Comparison of ENCODE assay signal across 5 fruit fly cellular contexts in the genomic region with DNA sequence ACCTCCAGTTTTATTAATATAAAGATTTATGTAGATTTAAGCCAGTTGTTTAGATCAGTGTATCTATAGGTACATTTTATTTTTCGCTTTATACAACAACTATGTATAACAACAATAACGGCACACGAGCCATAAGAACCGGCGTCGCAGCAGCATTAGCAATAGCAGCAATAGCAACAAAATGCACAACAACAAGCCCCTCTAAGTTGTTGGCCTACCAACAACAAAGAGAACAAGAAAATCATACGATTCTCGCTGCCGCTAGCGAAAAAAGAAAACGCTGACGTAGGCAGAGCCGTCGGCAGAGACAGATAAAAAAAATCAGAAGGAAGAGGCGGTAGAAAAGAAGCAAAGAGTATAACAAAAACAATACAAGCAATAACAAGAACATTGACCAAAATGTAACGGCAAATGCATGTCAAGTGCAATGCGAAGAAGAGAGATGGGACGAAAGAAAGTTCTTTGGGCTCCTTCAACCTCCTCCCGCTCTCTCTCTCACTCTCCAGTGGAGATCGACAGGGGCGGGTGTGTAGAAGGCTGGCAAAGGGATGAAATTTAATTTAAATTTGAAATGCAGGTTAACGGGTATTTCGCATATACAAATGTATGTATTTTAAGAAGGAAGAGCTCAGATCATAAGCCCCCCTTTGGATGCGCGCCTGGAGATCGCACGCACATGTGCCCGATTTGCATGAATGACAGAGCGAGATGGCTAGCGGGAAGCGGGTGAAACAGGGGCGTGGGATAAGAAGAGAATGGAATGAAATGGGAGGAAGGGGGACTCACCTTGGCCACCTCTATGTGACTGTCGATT.
TF ChIP-seq lines count a peak whose summit lies in the region.

No protein-coding gene starts in this region.

TF ChIP-seq in whole organism, adult, 20 proteins besides CTCF, POLR2A, EP300 and RAD21 (continued from another document):
- TF ChIP-seq tj (GFP tag; optimal IDR thresholded peaks at IDR 0.05; lab: Kevin White, UChicago) (peak; percentile 99), Clk (GFP tag; optimal IDR thresholded peaks at IDR 0.05; lab: Kevin White, UChicago) (peak; percentile 76), CG7101 (tag; optimal IDR thresholded peaks at IDR 0.05; lab: Kevin White, UChicago) (peak; percentile 97), ovo (GFP tag; optimal IDR thresholded peaks at IDR 0.05; lab: Kevin White, UChicago) (peak; percentile 89), CG14711 (tag; optimal IDR thresholded peaks at IDR 0.05; lab: Kevin White, UChicago) (peak; percentile 94)

TF ChIP-seq in whole organism, embryonic, 481 proteins besides CTCF, POLR2A, EP300 and RAD21 (continued from another document and continues in another):
- peak; percentile 98 for TF ChIP-seq CG12391 (tag; optimal IDR thresholded peaks at IDR 0.05; lab: Kevin White, UChicago)
- peak; percentile 98 for TF ChIP-seq Bteb2 (GFP tag; optimal IDR thresholded peaks at IDR 0.05; lab: Kevin White, UChicago)
- TF ChIP-seq Blimp-1 (GFP tag; optimal IDR thresholded peaks at IDR 0.05; lab: Kevin White, UChicago), result peak; percentile 98
- no peak for TF ChIP-seq Dll (GFP tag; IDR thresholded peaks at IDR 0.05; lab: Robert Waterston, UW; ENCODE audit: partially characterized antibody)
- peak; percentile 98 for TF ChIP-seq CG3726 (GFP tag; IDR thresholded peaks at IDR 0.05; lab: Robert Waterston, UW)
- TF ChIP-seq Fer3 (tag; optimal IDR thresholded peaks at IDR 0.05; lab: Kevin White, UChicago), result peak; percentile 97
- TF ChIP-seq CG10543 (GFP tag; optimal IDR thresholded peaks at IDR 0.05; lab: Kevin White, UChicago), result peak; percentile 64
- TF ChIP-seq CG17802 (tag; optimal IDR thresholded peaks at IDR 0.05; lab: Kevin White, UChicago), result peak; percentile 92
- TF ChIP-seq CG18599 (GFP tag; optimal IDR thresholded peaks at IDR 0.05; lab: Kevin White, UChicago), result peak; percentile 98
- peak; percentile 76 for TF ChIP-seq Sry-δ (GFP tag; optimal IDR thresholded peaks at IDR 0.05; lab: Kevin White, UChicago)
- peak; percentile 77 for TF ChIP-seq CG7928 (GFP tag; optimal IDR thresholded peaks at IDR 0.05; lab: Kevin White, UChicago)
- TF ChIP-seq CG9609 (GFP tag; optimal IDR thresholded peaks at IDR 0.05; lab: Kevin White, UChicago), result peak; percentile 98
- peak; percentile 96 for TF ChIP-seq MBD-R2 (GFP tag; IDR thresholded peaks at IDR 0.05; lab: Robert Waterston, UW)
- peak; percentile 95 for TF ChIP-seq tap (tag; optimal IDR thresholded peaks at IDR 0.05; lab: Kevin White, UChicago)
- TF ChIP-seq CG7372 (GFP tag; IDR thresholded peaks at IDR 0.05; lab: Robert Waterston, UW), result peak; percentile 97
- TF ChIP-seq CG17361 (GFP tag; IDR thresholded peaks at IDR 0.05; lab: Robert Waterston, UW), result peak; percentile 98
- TF ChIP-seq CG2129 (GFP tag; IDR thresholded peaks at IDR 0.05; lab: Robert Waterston, UW; ENCODE audit: partially characterized antibody), result no peak
- peak; percentile 74 for TF ChIP-seq Deaf1 (tag; optimal IDR thresholded peaks at IDR 0.05; lab: Kevin White, UChicago)
- TF ChIP-seq gfzf (GFP tag; optimal IDR thresholded peaks at IDR 0.05; lab: Kevin White, UChicago), result peak; percentile 33
- peak; percentile 98 for TF ChIP-seq CG14441 (GFP tag; IDR thresholded peaks at IDR 0.05; lab: Robert Waterston, UW)
- peak; percentile 98 for TF ChIP-seq Camta (GFP tag; optimal IDR thresholded peaks at IDR 0.05; lab: Kevin White, UChicago)
- peak; percentile 99 for TF ChIP-seq nmo (GFP tag; optimal IDR thresholded peaks at IDR 0.05; lab: Kevin White, UChicago)
- peak; percentile 92 for TF ChIP-seq Oaz (GFP tag; IDR thresholded peaks at IDR 0.05; lab: Robert Waterston, UW)
- peak; percentile 96 for TF ChIP-seq CG1024 (GFP tag; IDR thresholded peaks at IDR 0.05; lab: Robert Waterston, UW)
- TF ChIP-seq slou (GFP tag; optimal IDR thresholded peaks at IDR 0.05; lab: Kevin White, UChicago), result peak; percentile 93
- peak; percentile 99 for TF ChIP-seq Hr3 (GFP tag; optimal IDR thresholded peaks at IDR 0.05; lab: Kevin White, UChicago)
- TF ChIP-seq PHDP (tag; optimal IDR thresholded peaks at IDR 0.05; lab: Kevin White, UChicago), result peak; percentile 97
- peak; percentile 98 for TF ChIP-seq dimm (GFP tag; IDR thresholded peaks at IDR 0.05; lab: Robert Waterston, UW)
- peak; percentile 89 for TF ChIP-seq sd (tag; optimal IDR thresholded peaks at IDR 0.05; lab: Kevin White, UChicago)

TF ChIP-seq in whole organism, prepupa, 60 proteins besides CTCF, POLR2A, EP300 and RAD21 (continued from another document and continues in another):
- TF ChIP-seq ss (GFP tag; optimal IDR thresholded peaks at IDR 0.05; lab: Kevin White, UChicago) (peak; percentile 98), cyc (GFP tag; optimal IDR thresholded peaks at IDR 0.05; lab: Kevin White, UChicago) (peak; percentile 100), CG6163 (GFP tag; IDR thresholded peaks at IDR 0.05; lab: Robert Waterston, UW) (peak; percentile 99), Hr39 (GFP tag; optimal IDR thresholded peaks at IDR 0.05; lab: Kevin White, UChicago) (peak; percentile 100), CG11902 (GFP tag; optimal IDR thresholded peaks at IDR 0.05; lab: Kevin White, UChicago) (peak; percentile 99), Smox (GFP tag; optimal IDR thresholded peaks at IDR 0.05; lab: Kevin White, UChicago) (peak; percentile 99), net (GFP tag; optimal IDR thresholded peaks at IDR 0.05; lab: Kevin White, UChicago) (peak; percentile 99), Gug (GFP tag; IDR thresholded peaks at IDR 0.05; lab: Robert Waterston, UW) (peak; percentile 98), CG11294 (GFP tag; IDR thresholded peaks at IDR 0.05; lab: Robert Waterston, UW) (peak; percentile 97), CG9139 (GFP tag; optimal IDR thresholded peaks at IDR 0.05; lab: Kevin White, UChicago) (peak; percentile 98), topi (GFP tag; optimal IDR thresholded peaks at IDR 0.05; lab: Kevin White, UChicago) (peak; percentile 100), Hr4 (GFP tag; optimal IDR thresholded peaks at IDR 0.05; lab: Kevin White, UChicago) (peak; percentile 97), Sox15 (GFP tag; optimal IDR thresholded peaks at IDR 0.05; lab: Kevin White, UChicago) (peak; percentile 99), dsx (GFP tag; optimal IDR thresholded peaks at IDR 0.05; lab: Kevin White, UChicago; ENCODE audit: poor library complexity, severe bottlenecking) (peak; percentile 97), Ets21C (GFP tag; optimal IDR thresholded peaks at IDR 0.05; lab: Kevin White, UChicago) (peak; percentile 99), CG6792 (GFP tag; optimal IDR thresholded peaks at IDR 0.05; lab: Kevin White, UChicago) (peak; percentile 99), CG32006 (GFP tag; optimal IDR thresholded peaks at IDR 0.05; lab: Kevin White, UChicago) (peak; percentile 99), Eip78C (GFP tag; lab: Kevin White, UChicago) (peak; percentile 100), CG3032 (tag; optimal IDR thresholded peaks at IDR 0.05; lab: Kevin White, UChicago) (peak; percentile 99), acj6 (GFP tag; optimal IDR thresholded peaks at IDR 0.05; lab: Kevin White, UChicago) (peak; percentile 99), CG3919 (GFP tag; optimal IDR thresholded peaks at IDR 0.05; lab: Kevin White, UChicago) (peak; percentile 99), pdm3 (GFP tag; optimal IDR thresholded peaks at IDR 0.05; lab: Kevin White, UChicago) (peak; percentile 100), CG6276 (GFP tag; optimal IDR thresholded peaks at IDR 0.05; lab: Kevin White, UChicago) (peak; percentile 98), OdsH (GFP tag; optimal IDR thresholded peaks at IDR 0.05; lab: Kevin White, UChicago) (peak; percentile 99), CG15336 (GFP tag; IDR thresholded peaks at IDR 0.05; lab: Robert Waterston, UW) (peak; percentile 98), fd59A (GFP tag; optimal IDR thresholded peaks at IDR 0.05; lab: Kevin White, UChicago) (peak; percentile 98), CG34406 (GFP tag; optimal IDR thresholded peaks at IDR 0.05; lab: Kevin White, UChicago) (peak; percentile 99), Blimp-1 (GFP tag; optimal IDR thresholded peaks at IDR 0.05; lab: Kevin White, UChicago) (peak; percentile 98), CG16779 (tag; optimal IDR thresholded peaks at IDR 0.05; lab: Kevin White, UChicago) (peak; percentile 97), CG8319 (GFP tag; optimal IDR thresholded peaks at IDR 0.05; lab: Kevin White, UChicago) (peak; percentile 99)

TF ChIP-seq in whole organism, pupa, 21 proteins besides CTCF, POLR2A, EP300 and RAD21 (continued from another document):
- TF ChIP-seq D1 (tag; optimal IDR thresholded peaks at IDR 0.05; lab: Kevin White, UChicago), result peak; percentile 94
- peak; percentile 99 for TF ChIP-seq CG15710 (tag; optimal IDR thresholded peaks at IDR 0.05; lab: Kevin White, UChicago)
- peak; percentile 97 for TF ChIP-seq CG12605 (GFP tag; IDR thresholded peaks at IDR 0.05; lab: Robert Waterston, UW)
- TF ChIP-seq CG34367 (tag; optimal IDR thresholded peaks at IDR 0.05; lab: Kevin White, UChicago), result peak; percentile 98

TF ChIP-seq in whole organism, wandering third instar larva, 38 proteins besides CTCF, POLR2A, EP300 and RAD21 (continued from another document):
- TF ChIP-seq br (GFP tag; optimal IDR thresholded peaks at IDR 0.05; lab: Kevin White, UChicago) (peak; percentile 100), Myc (optimal IDR thresholded peaks at IDR 0.05; lab: Kevin White, UChicago) (no peak), Hr83 (GFP tag; optimal IDR thresholded peaks at IDR 0.05; lab: Kevin White, UChicago; ENCODE audit: poor library complexity, severe bottlenecking) (peak; percentile 99), brk (GFP tag; optimal IDR thresholded peaks at IDR 0.05; lab: Kevin White, UChicago) (peak; percentile 97), sage (GFP tag; optimal IDR thresholded peaks at IDR 0.05; lab: Kevin White, UChicago) (peak; percentile 96), CG32264 (GFP tag; optimal IDR thresholded peaks at IDR 0.05; lab: Kevin White, UChicago) (peak; percentile 99), Dif (GFP tag; optimal IDR thresholded peaks at IDR 0.05; lab: Kevin White, UChicago; ENCODE audit: partially characterized antibody) (no peak), N (GFP tag; optimal IDR thresholded peaks at IDR 0.05; lab: Kevin White, UChicago) (no peak), Rel (GFP tag; optimal IDR thresholded peaks at IDR 0.05; lab: Kevin White, UChicago) (peak; percentile 93), Rel (tag; optimal IDR thresholded peaks at IDR 0.05; lab: Kevin White, UChicago) (peak; percentile 94), lola (GFP tag; optimal IDR thresholded peaks at IDR 0.05; lab: Kevin White, UChicago) (no peak), tai (GFP tag; optimal IDR thresholded peaks at IDR 0.05; lab: Kevin White, UChicago) (peak; percentile 99), Dfd (GFP tag; optimal IDR thresholded peaks at IDR 0.05; lab: Kevin White, UChicago) (no peak), dsf (GFP tag; optimal IDR thresholded peaks at IDR 0.05; lab: Kevin White, UChicago; ENCODE audit: borderline replicate concordance) (peak; percentile 96), dmrt93B (GFP tag; optimal IDR thresholded peaks at IDR 0.05; lab: Kevin White, UChicago) (peak; percentile 99), Hr78 (GFP tag; optimal IDR thresholded peaks at IDR 0.05; lab: Kevin White, UChicago) (no peak), Vsx2 (GFP tag; optimal IDR thresholded peaks at IDR 0.05; lab: Kevin White, UChicago; ENCODE audit: partially characterized antibody) (no peak), usp (GFP tag; optimal IDR thresholded peaks at IDR 0.05; lab: Kevin White, UChicago) (no peak), pan (optimal IDR thresholded peaks at IDR 0.05; lab: Kevin White, UChicago) (no peak), HLH106 (tag; optimal IDR thresholded peaks at IDR 0.05; lab: Kevin White, UChicago) (peak; percentile 100)
